Fruit fly (Drosophila melanogaster) whole organism, larva: ENCODE results near the gene CG12974.

Experiments
- noc ChIP-seq: fragments of 200-800 bp; sonication (Bioruptor generic); optimal IDR thresholded peaks from 3 replicates; lab custom pipeline; 2019; ENCODE audit warnings: missing biosample characterization, mild to moderate bottlenecking, missing genetic modification characterization, moderate library complexity

Gene CG12974

dm6 chr3L:21252932-21253760 is 32.6 kb downstream of the CG12974 start:
- TF ChIP-seq noc (tag; lab: Kevin White, UChicago): no peak

- no peak for TF ChIP-seq noc (tag; lab: Kevin White, UChicago)
Measured at dm6 chr3L:21252525-21252924, 33.2 kb downstream of the CG12974 start.

- no peak for TF ChIP-seq noc (tag; lab: Kevin White, UChicago)
Measured at dm6 chr3L:21251381-21251780, 34.4 kb downstream of the CG12974 start.

dm6 chr3L:21243417-21243816 is 42.3 kb downstream of the CG12974 start:
- TF ChIP-seq noc (tag; lab: Kevin White, UChicago): no peak

- no peak for TF ChIP-seq noc (tag; lab: Kevin White, UChicago)
Measured at dm6 chr3L:21242958-21243357, 42.8 kb downstream of the CG12974 start.

- peak; percentile 27 for TF ChIP-seq noc (tag; lab: Kevin White, UChicago)
Measured at dm6 chr3L:21241447-21241983, 44.2 kb downstream of the CG12974 start.

- no peak for TF ChIP-seq noc (tag; lab: Kevin White, UChicago)
Measured at dm6 chr3L:21239999-21240509, 45.7 kb downstream of the CG12974 start.

dm6 chr3L:21238377-21238776 is 47.4 kb downstream of the CG12974 start:
- TF ChIP-seq noc (tag; lab: Kevin White, UChicago): no peak

- no peak for TF ChIP-seq noc (tag; lab: Kevin White, UChicago)
Measured at dm6 chr3L:21236959-21237551, 48.7 kb downstream of the CG12974 start.
